Worm (Caenorhabditis elegans): ENCODE measurements around the gene pqn-51.

Gene pqn-51

DNA sequence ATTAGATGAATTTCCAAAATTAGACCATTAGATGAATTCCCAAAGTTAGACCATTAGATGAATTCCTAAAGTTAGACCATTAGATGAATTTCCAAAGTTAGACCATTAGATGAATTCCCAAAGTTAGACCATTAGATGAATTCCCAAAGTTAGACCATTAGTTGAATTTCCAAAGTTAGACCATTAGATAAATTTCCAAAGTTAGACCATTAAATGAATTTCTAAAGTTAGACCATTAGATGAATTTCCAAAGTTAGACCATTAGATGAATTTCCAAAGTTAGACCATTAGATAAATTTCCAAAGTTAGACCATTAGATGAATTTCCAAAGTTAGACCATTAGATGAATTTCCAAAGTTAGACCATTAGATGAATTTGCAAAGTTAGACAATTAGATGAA, 25.9 kb downstream of the pqn-51 start:
- TF ChIP-seq egrh-3 (GFP tag; IDR thresholded peaks at IDR 0.05) = peak; percentile 83

- TF ChIP-seq lin-54 (GFP tag; optimal IDR thresholded peaks at IDR 0.05) (peak; percentile 12), attf-5 (GFP tag; optimal IDR thresholded peaks at IDR 0.05) (peak; percentile 88), ztf-22 (GFP tag; optimal IDR thresholded peaks at IDR 0.05) (no peak), nhr-80 (tag; optimal IDR thresholded peaks at IDR 0.05) (peak; percentile 69), snpc-3.4 (tag; optimal IDR thresholded peaks at IDR 0.05) (no peak), egl-44 (GFP tag; IDR thresholded peaks at IDR 0.05) (no peak), bed-2 (GFP tag; IDR thresholded peaks at IDR 0.05) (no peak), unc-130 (GFP tag; optimal IDR thresholded peaks at IDR 0.05) (no peak), ccch-3 (GFP tag; optimal IDR thresholded peaks at IDR 0.05) (no peak), K12H6.12 (tag; optimal IDR thresholded peaks at IDR 0.05) (peak; percentile 6), hmg-1.2 (GFP tag; IDR thresholded peaks at IDR 0.05) (peak; percentile 72; the same call in 1 of the 2 replicates), lin-35 (GFP tag; optimal IDR thresholded peaks at IDR 0.05) (no peak), cebp-1 (GFP tag; IDR thresholded peaks at IDR 0.05) (peak; percentile 99), cebp-1 (tag; optimal IDR thresholded peaks at IDR 0.05) (peak; percentile 99), T07F8.4 (tag; optimal IDR thresholded peaks at IDR 0.05) (no peak), lin-40 (tag; optimal IDR thresholded peaks at IDR 0.05) (peak; percentile 8), B0336.3 (GFP tag; IDR thresholded peaks at IDR 0.05) (no peak)
These were observed 31.5 kb downstream of the pqn-51 start, which contains the start of gene Y58A7A.3 for ce11 chrV:5080853-5081338. TSS of gene Y58A7A.3 (minus strand) at chrV:5080903.

ce11 chrV:5084957-5085465, 35.6 kb downstream of the pqn-51 start, which contains the start of gene Y58A7A.4:
TSS of gene Y58A7A.4 (minus strand) at chrV:5085007.
- TF ChIP-seq pbrm-1 (GFP tag; IDR thresholded peaks at IDR 0.05) (no peak), cebp-1 (GFP tag; IDR thresholded peaks at IDR 0.05) (peak; percentile 68; the same call in 1 of the 2 replicates), cebp-1 (tag; optimal IDR thresholded peaks at IDR 0.05) (peak; percentile 90)

DNA sequence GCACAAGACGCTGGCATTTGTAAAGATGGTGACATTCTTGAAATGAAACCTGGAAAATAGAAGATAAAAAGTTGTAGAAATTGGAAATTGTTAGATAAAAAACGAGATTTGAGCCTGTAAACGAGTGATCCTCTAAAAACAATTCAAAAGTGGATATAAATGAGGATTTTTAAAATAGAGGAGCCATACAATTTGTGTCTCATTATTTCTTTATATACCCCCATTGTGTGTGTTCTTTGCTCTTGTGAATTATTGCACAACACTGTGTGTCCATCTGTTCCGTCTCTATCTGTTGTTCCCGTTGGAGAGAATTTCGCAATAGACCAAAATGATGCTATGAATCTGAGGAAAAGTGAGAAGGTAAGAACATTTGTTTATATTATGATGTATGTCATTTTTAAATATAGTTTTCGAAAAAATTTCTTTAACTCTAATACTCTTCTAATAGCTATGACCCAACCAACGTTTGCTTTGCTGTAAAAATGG, 37.6 kb downstream of the pqn-51 start, which contains the start of gene Y58A7A.5:
Gene Y58A7A.5, minus strand, starts transcription at position 51 of the 486 bp plus-strand sequence.
- TF ChIP-seq nhr-80 (tag; optimal IDR thresholded peaks at IDR 0.05) = peak; percentile 9
- no peak for TF ChIP-seq gei-17 (GFP tag; optimal IDR thresholded peaks at IDR 0.05)
- no peak for TF ChIP-seq ccch-3 (GFP tag; optimal IDR thresholded peaks at IDR 0.05)
- TF ChIP-seq K12H6.12 (tag; optimal IDR thresholded peaks at IDR 0.05) = no peak
- no peak for TF ChIP-seq unc-130 (GFP tag; optimal IDR thresholded peaks at IDR 0.05)
- TF ChIP-seq attf-5 (GFP tag; optimal IDR thresholded peaks at IDR 0.05) = peak; percentile 16
- no peak for TF ChIP-seq nhr-27 (tag; optimal IDR thresholded peaks at IDR 0.05)
- TF ChIP-seq cebp-1 (GFP tag; IDR thresholded peaks at IDR 0.05) = peak; percentile 94
- peak; percentile 99 for TF ChIP-seq cebp-1 (tag; optimal IDR thresholded peaks at IDR 0.05)

- TF ChIP-seq Y53F4B.3 (GFP tag; IDR thresholded peaks at IDR 0.05) (no peak), nfyb-1 (GFP tag; IDR thresholded peaks at IDR 0.05) (no peak), rcor-1 (GFP tag; IDR thresholded peaks at IDR 0.05) (no peak), sptf-2 (GFP tag; optimal IDR thresholded peaks at IDR 0.05) (no peak), ceh-27 (GFP tag; optimal IDR thresholded peaks at IDR 0.05) (no peak), zfh-2 (GFP tag; conservative IDR thresholded peaks at IDR 0.05) (peak; percentile 21; the same call in 1 of the 2 replicates)
These were observed 38.9 kb downstream of the pqn-51 start for ce11 chrV:5088311-5088710.

DNA sequence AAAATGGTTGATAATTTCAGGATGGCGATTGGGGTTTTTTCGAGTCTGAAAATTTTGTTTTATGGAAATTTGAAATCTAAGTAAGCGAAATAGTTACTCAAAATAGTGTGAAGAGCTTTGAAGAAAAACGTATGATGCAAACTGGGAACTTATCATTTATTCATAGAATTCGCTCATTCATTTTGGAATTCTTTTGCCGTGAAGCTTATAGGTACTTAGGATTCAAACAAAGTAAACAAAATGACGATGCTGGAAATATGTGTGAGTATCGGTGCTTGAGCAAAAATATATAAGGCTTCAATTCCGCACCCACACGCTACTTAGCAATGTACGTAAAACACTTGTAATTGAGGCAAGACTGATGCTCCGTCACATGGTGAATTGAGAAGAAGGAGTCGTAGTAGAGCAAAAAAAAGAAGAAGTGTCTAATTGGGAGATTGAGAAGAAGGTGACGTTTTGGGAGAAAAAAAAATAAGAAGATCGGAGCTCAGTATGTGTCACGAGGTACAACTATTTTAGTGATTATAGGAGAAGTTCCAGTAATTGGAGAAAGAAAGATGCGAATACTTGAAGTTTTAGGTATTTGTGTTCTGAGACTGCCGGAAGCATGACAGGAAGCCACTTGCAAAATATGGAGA, 40.2 kb downstream of the pqn-51 start, which contains the start of gene glb-32:
Gene glb-32, minus strand, starts transcription at position 51 of the 638 bp plus-strand sequence.
- TF ChIP-seq unc-62 (GFP tag; optimal IDR thresholded peaks at IDR 0.05) = no peak
- no peak for TF ChIP-seq mxl-1 (tag; optimal IDR thresholded peaks at IDR 0.05)
- no peak for TF ChIP-seq hsf-1 (GFP tag; IDR thresholded peaks at IDR 0.05)
- TF ChIP-seq gei-17 (GFP tag; optimal IDR thresholded peaks at IDR 0.05) = no peak
- no peak for TF ChIP-seq K11D2.4 (GFP tag; IDR thresholded peaks at IDR 0.05)
- no peak for TF ChIP-seq akir-1 (GFP tag; optimal IDR thresholded peaks at IDR 0.05)
- no peak for TF ChIP-seq let-607 (tag; optimal IDR thresholded peaks at IDR 0.05)
- no peak for TF ChIP-seq F39B2.1 (GFP tag; IDR thresholded peaks at IDR 0.05)

Data from whole organism, young adult.